Fruit fly (Drosophila melanogaster) whole organism, embryonic: ENCODE data around the gene Wsck.

Source experiments
- B-H2 ChIP-seq: fragments of 200-800 bp; sonication (Bioruptor generic); optimal IDR thresholded peaks from 2 replicates; lab custom pipeline; 2018; ENCODE audit warnings: missing biosample characterization, mild to moderate bottlenecking, missing genetic modification characterization
- BEAF-32 ChIP-seq: fragments of 200-800 bp; sonication (Bioruptor generic); optimal IDR thresholded peaks from 3 replicates; lab custom pipeline; 2017; ENCODE audit warnings: missing biosample characterization, missing genetic modification characterization, mild to moderate bottlenecking, moderate library complexity, missing genetic modification reagents
- BtbVII ChIP-seq: fragments of 200-800 bp; sonication (Bioruptor generic); optimal IDR thresholded peaks from 3 replicates; lab custom pipeline; 2017; ENCODE audit warnings: missing biosample characterization, mild to moderate bottlenecking, missing genetic modification characterization
- CG10267 ChIP-seq: fragments of 200-800 bp; sonication (Bioruptor generic); optimal IDR thresholded peaks from 2 replicates; lab custom pipeline; 2018; ENCODE audit warnings: missing biosample characterization, mild to moderate bottlenecking, missing genetic modification characterization, moderate library complexity
- CG11456 ChIP-seq: fragments of 200-800 bp; sonication (Bioruptor generic); IDR thresholded peaks from 3 replicates; pipeline ENCODE4 v1.3.6; 2022; ENCODE audit warnings: missing biosample characterization, missing genetic modification characterization
- CG11504 ChIP-seq: fragments of 200-800 bp; sonication (Bioruptor generic); optimal IDR thresholded peaks from 3 replicates; lab custom pipeline; 2019; ENCODE audit warnings: missing biosample characterization, mild to moderate bottlenecking, missing genetic modification characterization, moderate library complexity
- CG11723 ChIP-seq: fragments of 200-800 bp; sonication (Bioruptor generic); optimal IDR thresholded peaks from 2 replicates; lab custom pipeline; 2017; ENCODE audit warnings: missing biosample characterization, mild to moderate bottlenecking, missing genetic modification characterization
- CG12659 ChIP-seq: fragments of 200-800 bp; sonication (Bioruptor generic); optimal IDR thresholded peaks from 3 replicates; lab custom pipeline; 2017; ENCODE audit warnings: mild to moderate bottlenecking, missing biosample characterization, missing genetic modification reagents, missing genetic modification characterization
- CG12744 ChIP-seq: fragments of 200-800 bp; sonication (Bioruptor generic); optimal IDR thresholded peaks from 2 replicates; lab custom pipeline; 2016; ENCODE audit warnings: missing biosample characterization, missing genetic modification characterization
- CG13624 ChIP-seq: fragments of 200-800 bp; sonication (Bioruptor generic); optimal IDR thresholded peaks from 2 replicates; lab custom pipeline; 2016; ENCODE audit warnings: missing biosample characterization, missing genetic modification characterization
- CG15514 ChIP-seq: fragments of 200-800 bp; sonication (Bioruptor generic); optimal IDR thresholded peaks from 3 replicates; lab custom pipeline; 2017; ENCODE audit warnings: missing biosample characterization, missing genetic modification characterization, mild to moderate bottlenecking, moderate library complexity, missing genetic modification reagents
- CG18599 ChIP-seq: fragments of 200-800 bp; sonication (Bioruptor generic); optimal IDR thresholded peaks from 3 replicates; lab custom pipeline; 2017; ENCODE audit warnings: missing biosample characterization, missing genetic modification characterization, mild to moderate bottlenecking, moderate library complexity, missing genetic modification reagents
- CG2120 ChIP-seq: fragments of 200-800 bp; sonication (Bioruptor generic); optimal IDR thresholded peaks from 3 replicates; lab custom pipeline; 2016; ENCODE audit warnings: missing biosample characterization, missing genetic modification characterization
- CG8290 ChIP-seq, 3 experiments: fragments of 200-800 bp; sonication (Bioruptor generic); optimal IDR thresholded peaks; 2 replicates each; lab custom pipeline; 2016 to 2019; ENCODE audit warnings: missing biosample characterization in 3 of 3, missing genetic modification characterization in 3 of 3, mild to moderate bottlenecking in 2 of 3, moderate library complexity in 1 of 3
- CG8924 ChIP-seq: fragments of 200-800 bp; optimal IDR thresholded peaks from 3 replicates; lab custom pipeline; 2019; ENCODE audit warnings: missing biosample characterization, mild to moderate bottlenecking, missing genetic modification characterization, moderate library complexity
- CHES-1-like ChIP-seq: fragments of 200-800 bp; sonication (Bioruptor generic); optimal IDR thresholded peaks from 2 replicates; lab custom pipeline; 2016; ENCODE audit warnings: missing biosample characterization, missing genetic modification characterization
- CoRest ChIP-seq: fragments of 200-800 bp; sonication (Bioruptor generic); optimal IDR thresholded peaks from 3 replicates; lab custom pipeline; 2018; ENCODE audit warnings: missing biosample characterization, mild to moderate bottlenecking, missing genetic modification characterization, moderate library complexity
- D19A ChIP-seq: fragments of 200-800 bp; optimal IDR thresholded peaks from 3 replicates; lab custom pipeline; 2019; ENCODE audit warnings: missing biosample characterization, mild to moderate bottlenecking, missing genetic modification characterization, moderate library complexity
- ERR ChIP-seq: fragments of 200-800 bp; sonication (Bioruptor generic); optimal IDR thresholded peaks from 2 replicates; lab custom pipeline; 2016; ENCODE audit warnings: missing biosample characterization, missing genetic modification characterization
- HLH54F ChIP-seq: fragments of 200-800 bp; sonication (Bioruptor generic); optimal IDR thresholded peaks from 3 replicates; lab custom pipeline; 2016; ENCODE audit warnings: missing biosample characterization, missing genetic modification characterization
- HmgD ChIP-seq: fragments of 200-800 bp; sonication (Bioruptor generic); optimal IDR thresholded peaks from 3 replicates; lab custom pipeline; 2016; ENCODE audit warnings: missing biosample characterization, missing genetic modification characterization
- Max ChIP-seq: fragments of 200-800 bp; sonication (Bioruptor generic); optimal IDR thresholded peaks from 2 replicates; lab custom pipeline; 2016; ENCODE audit warnings: missing biosample characterization, mild to moderate bottlenecking, missing genetic modification characterization
- NC2β ChIP-seq: fragments of 200-800 bp; sonication (Bioruptor generic); optimal IDR thresholded peaks from 2 replicates; lab custom pipeline; 2016; ENCODE audit warnings: missing biosample characterization, missing genetic modification characterization
- Nf-YB ChIP-seq: fragments of 200-800 bp; sonication (Bioruptor generic); optimal IDR thresholded peaks from 3 replicates; lab custom pipeline; 2019; ENCODE audit warnings: missing biosample characterization, mild to moderate bottlenecking, missing genetic modification characterization, moderate library complexity
- Nf-YC ChIP-seq: fragments of 200-800 bp; optimal IDR thresholded peaks from 3 replicates; lab custom pipeline; 2019; ENCODE audit warnings: missing biosample characterization, mild to moderate bottlenecking, missing genetic modification characterization, moderate library complexity
- Pdp1 ChIP-seq, 2 experiments: fragments of 200-800 bp; sonication (Bioruptor generic); optimal IDR thresholded peaks; 3 replicates each; lab custom pipeline; 2016; ENCODE audit warnings: missing biosample characterization in 2 of 2, missing genetic modification characterization in 2 of 2, mild to moderate bottlenecking in 1 of 2, moderate library complexity in 1 of 2
- Sin3A ChIP-seq: fragments of >200 bp; optimal IDR thresholded peaks from 2 replicates; lab custom pipeline; 2018
- Spps ChIP-seq: fragments of 200-800 bp; sonication (Bioruptor generic); optimal IDR thresholded peaks from 2 replicates; lab custom pipeline; 2018; ENCODE audit warnings: missing biosample characterization, mild to moderate bottlenecking, missing genetic modification characterization
- Sry-δ ChIP-seq: fragments of 200-800 bp; sonication (Bioruptor generic); optimal IDR thresholded peaks from 2 replicates; lab custom pipeline; 2016; ENCODE audit warnings: missing biosample characterization, missing genetic modification characterization
- TFAM ChIP-seq: fragments of 200-800 bp; sonication (Bioruptor generic); optimal IDR thresholded peaks from 2 replicates; lab custom pipeline; 2017; ENCODE audit warnings: missing biosample characterization, missing genetic modification characterization, inconsistent platforms
- YL-1 ChIP-seq: fragments of 200-800 bp; sonication (Bioruptor generic); optimal IDR thresholded peaks from 3 replicates; lab custom pipeline; 2017; ENCODE audit warnings: missing biosample characterization, mild to moderate bottlenecking, missing genetic modification characterization
- ac ChIP-seq: fragments of 200-800 bp; sonication (Bioruptor generic); optimal IDR thresholded peaks from 3 replicates; lab custom pipeline; 2017; ENCODE audit warnings: missing biosample characterization, mild to moderate bottlenecking, missing genetic modification characterization
- cato ChIP-seq: fragments of 200-800 bp; sonication (Bioruptor generic); optimal IDR thresholded peaks from 2 replicates; lab custom pipeline; 2016; ENCODE audit warnings: missing biosample characterization, missing genetic modification characterization, borderline replicate concordance
- cwo ChIP-seq: fragments of 200-800 bp; sonication (Bioruptor generic); optimal IDR thresholded peaks from 3 replicates; lab custom pipeline; 2017; ENCODE audit warnings: missing biosample characterization, missing genetic modification characterization, mild to moderate bottlenecking, moderate library complexity, missing genetic modification reagents
- dmrt11E ChIP-seq: fragments of 200-800 bp; sonication (Bioruptor generic); optimal IDR thresholded peaks from 3 replicates; lab custom pipeline; 2018; ENCODE audit warnings: missing biosample characterization, mild to moderate bottlenecking, missing genetic modification characterization, moderate library complexity
- exex ChIP-seq: fragments of 200-800 bp; sonication (Bioruptor generic); optimal IDR thresholded peaks from 4 replicates; lab custom pipeline; 2018; ENCODE audit warnings: missing biosample characterization, mild to moderate bottlenecking, missing genetic modification characterization, moderate library complexity
- fd102C ChIP-seq: fragments of 200-800 bp; sonication (Bioruptor generic); optimal IDR thresholded peaks from 2 replicates; lab custom pipeline; 2018; ENCODE audit warnings: missing biosample characterization, mild to moderate bottlenecking, missing genetic modification characterization, moderate library complexity
- fru ChIP-seq: fragments of >200 bp; optimal IDR thresholded peaks from 2 replicates; lab custom pipeline; 2017
- her ChIP-seq: fragments of 200-800 bp; sonication (Bioruptor generic); optimal IDR thresholded peaks from 2 replicates; lab custom pipeline; 2016; ENCODE audit warnings: missing biosample characterization, missing genetic modification characterization
- lov ChIP-seq, 2 experiments: fragments of 200-800 bp in 1 of 2; fragments of >200 bp in 1 of 2; sonication (Bioruptor generic) in 1 of 2; IDR thresholded peaks in 1 of 2; optimal IDR thresholded peaks in 1 of 2; 2 replicates in 1 of 2; 3 replicates in 1 of 2; pipeline versions ENCODE4 v1.3.6 to Lab custom; 2017 to 2022; ENCODE audit warnings: missing biosample characterization in 1 of 2, missing genetic modification characterization in 1 of 2
- nmo ChIP-seq: fragments of 200-800 bp; sonication (Bioruptor generic); optimal IDR thresholded peaks from 2 replicates; lab custom pipeline; 2018; ENCODE audit warnings: missing biosample characterization, mild to moderate bottlenecking, missing genetic modification characterization, moderate library complexity
- nom ChIP-seq: fragments of 200-800 bp; sonication (Bioruptor generic); optimal IDR thresholded peaks from 2 replicates; lab custom pipeline; 2017; ENCODE audit warnings: missing biosample characterization, missing genetic modification characterization, mild to moderate bottlenecking, moderate library complexity, missing genetic modification reagents
- otp ChIP-seq: fragments of 200-800 bp; sonication (Bioruptor generic); IDR thresholded peaks from 3 replicates; pipeline ENCODE4, ENCODE4 v1.3.6; 2022; ENCODE audit warnings: missing biosample characterization, missing genetic modification characterization
- pfk ChIP-seq: fragments of 200-800 bp; sonication (Bioruptor generic); optimal IDR thresholded peaks from 2 replicates; lab custom pipeline; 2018; ENCODE audit warnings: missing biosample characterization, mild to moderate bottlenecking, missing genetic modification characterization, moderate library complexity
- phol ChIP-seq: fragments of 200-800 bp; sonication (Bioruptor generic); optimal IDR thresholded peaks from 3 replicates; lab custom pipeline; 2018; ENCODE audit warnings: missing biosample characterization, mild to moderate bottlenecking, missing genetic modification characterization, moderate library complexity
- pita ChIP-seq: fragments of 200-800 bp; sonication (Bioruptor generic); optimal IDR thresholded peaks from 2 replicates; lab custom pipeline; 2017; ENCODE audit warnings: missing biosample characterization, mild to moderate bottlenecking, missing genetic modification characterization
- scrt ChIP-seq: fragments of 200-800 bp; sonication (Bioruptor generic); optimal IDR thresholded peaks from 2 replicates; lab custom pipeline; 2018; ENCODE audit warnings: missing biosample characterization, mild to moderate bottlenecking, missing genetic modification characterization, moderate library complexity
- twi ChIP-seq: fragments of 200-800 bp; optimal IDR thresholded peaks from 2 replicates; lab custom pipeline; 2019; ENCODE audit warnings: missing biosample characterization, mild to moderate bottlenecking, missing genetic modification characterization, moderate library complexity
- zen ChIP-seq: fragments of 200-800 bp; sonication (Bioruptor generic); optimal IDR thresholded peaks from 3 replicates; lab custom pipeline; 2018; ENCODE audit warnings: missing biosample characterization, mild to moderate bottlenecking, missing genetic modification characterization, moderate library complexity

The Wsck gene

dm6 chr3R:24586453-24586886, 43.4 kb downstream of the Wsck start (continued):
- TF ChIP-seq dmrt11E (tag; lab: Kevin White, UChicago): no peak
- TF ChIP-seq D19A (tag; lab: Kevin White, UChicago): peak; percentile 10
- no peak for TF ChIP-seq TFAM (GFP tag; lab: Kevin White, UChicago)
- TF ChIP-seq lov (optimal IDR thresholded peaks at IDR 0.05; lab: Kevin White, UChicago): no peak
- TF ChIP-seq lov (GFP tag; IDR thresholded peaks at IDR 0.05; lab: Robert Waterston, UW): no peak
- peak; percentile 56 for TF ChIP-seq scrt (GFP tag; lab: Kevin White, UChicago)
- TF ChIP-seq BtbVII (GFP tag; lab: Kevin White, UChicago): peak; percentile 11
- peak in 1 of 2 experiments; percentile 45 for TF ChIP-seq Pdp1 (GFP tag; optimal IDR thresholded peaks at IDR 0.05; lab: Kevin White, UChicago)
- TF ChIP-seq fd102C (GFP tag; lab: Kevin White, UChicago): no peak
- TF ChIP-seq ERR (GFP tag; lab: Kevin White, UChicago): peak; percentile 24
- TF ChIP-seq cato (GFP tag; lab: Kevin White, UChicago): no peak
- TF ChIP-seq pita (GFP tag; lab: Kevin White, UChicago): peak; percentile 64
- TF ChIP-seq CHES-1-like: peak; percentile 57
- no peak for TF ChIP-seq CG8290 (GFP tag; optimal IDR thresholded peaks at IDR 0.05; lab: Kevin White, UChicago)
- TF ChIP-seq CG8290 (tag; optimal IDR thresholded peaks at IDR 0.05; lab: Kevin White, UChicago): peak; percentile 51 to 81
- peak; percentile 0 for TF ChIP-seq zen (tag; lab: Kevin White, UChicago)
- peak; percentile 52 for TF ChIP-seq cwo (GFP tag; lab: Kevin White, UChicago)
- peak; percentile 61 for TF ChIP-seq fru (lab: Kevin White, UChicago)
- TF ChIP-seq phol (tag; lab: Kevin White, UChicago): peak; percentile 43
- peak; percentile 90 for TF ChIP-seq CG13624 (GFP tag; lab: Kevin White, UChicago)
- TF ChIP-seq CG8924 (tag; lab: Kevin White, UChicago): peak; percentile 45
- TF ChIP-seq Nf-YC: peak; percentile 60
- TF ChIP-seq NC2β: peak; percentile 12
- peak; percentile 30 for TF ChIP-seq CG11504 (tag; lab: Kevin White, UChicago)
- peak; percentile 80 for TF ChIP-seq HmgD (GFP tag; lab: Kevin White, UChicago)
- peak; percentile 70 for TF ChIP-seq CG18599 (GFP tag; lab: Kevin White, UChicago)
- peak; percentile 32 for TF ChIP-seq exex (tag; lab: Kevin White, UChicago)
- TF ChIP-seq nom (GFP tag; lab: Kevin White, UChicago): peak; percentile 73
- peak; percentile 2 for TF ChIP-seq HLH54F (GFP tag; lab: Kevin White, UChicago)
- peak; percentile 39 for TF ChIP-seq CG2120 (GFP tag; lab: Kevin White, UChicago)
- peak; percentile 32 for TF ChIP-seq BEAF-32 (GFP tag; lab: Kevin White, UChicago)
- peak; percentile 83 for TF ChIP-seq Sry-δ (GFP tag; lab: Kevin White, UChicago)
- no peak for TF ChIP-seq otp
- TF ChIP-seq Nf-YB (GFP tag; lab: Kevin White, UChicago): peak; percentile 28
- TF ChIP-seq CG12744 (GFP tag; lab: Kevin White, UChicago): peak; percentile 57
- TF ChIP-seq twi (tag; lab: Kevin White, UChicago): peak; percentile 40
- TF ChIP-seq Max (GFP tag; lab: Kevin White, UChicago): peak; percentile 68
- TF ChIP-seq YL-1 (GFP tag; lab: Kevin White, UChicago): peak; percentile 60
- peak; percentile 6 for TF ChIP-seq CG12659 (GFP tag; lab: Kevin White, UChicago)
- peak; percentile 10 for TF ChIP-seq nmo (GFP tag; lab: Kevin White, UChicago)
- TF ChIP-seq CG15514 (GFP tag; lab: Kevin White, UChicago): peak; percentile 58
- TF ChIP-seq B-H2 (GFP tag; lab: Kevin White, UChicago): peak; percentile 10
- peak; percentile 38 for TF ChIP-seq CG10267
- no peak for TF ChIP-seq ac (GFP tag; lab: Kevin White, UChicago)
- TF ChIP-seq Spps: no peak
- peak; percentile 75 for TF ChIP-seq pfk (GFP tag; lab: Kevin White, UChicago)
- peak; percentile 1 for TF ChIP-seq CG11723
- no peak for TF ChIP-seq Sin3A
- TF ChIP-seq CoRest: peak; percentile 46
- peak; percentile 44 for TF ChIP-seq her
- TF ChIP-seq CG11456 (GFP tag; lab: Robert Waterston, UW): no peak
